Fruit fly (Drosophila melanogaster) S2 (cell line): Measurements from ENCODE around the gene C3G.

Source experiments
- CG8478 ChIP-seq: fragments of >200 bp; optimal IDR thresholded peaks from 2 replicates; lab custom pipeline; 2018
- CTCF ChIP-seq, 2 experiments: fragments of >200 bp; optimal IDR thresholded peaks; 2 replicates each; lab custom pipeline; 2018

DNA sequence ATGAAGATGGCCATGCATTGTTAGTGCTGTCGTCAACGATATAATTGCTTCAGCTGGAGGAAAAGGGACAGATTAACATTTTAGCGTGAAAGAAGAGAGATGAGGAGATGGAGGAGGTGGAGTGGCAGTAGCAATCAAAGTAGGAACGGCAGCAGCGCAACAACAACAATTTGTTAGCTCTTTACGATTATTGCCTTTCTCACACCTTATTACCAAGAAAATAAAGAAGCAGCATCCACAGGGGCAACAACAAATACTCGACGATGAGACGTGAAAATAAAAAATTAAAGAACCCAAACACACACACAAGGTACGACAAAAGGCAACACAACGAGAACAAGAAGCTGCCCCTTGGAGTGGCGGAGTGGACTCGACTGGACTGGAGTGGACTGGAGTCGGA lies 26.5 kb downstream of the C3G start:
- TF ChIP-seq CTCF (optimal IDR thresholded peaks at IDR 0.05; lab: Kevin White, UChicago) = no peak
- TF ChIP-seq CG8478 (lab: Kevin White, UChicago) = no peak
